Worm (Caenorhabditis elegans): ENCODE measurements around the gene twk-28.

The twk-28 gene

DNA sequence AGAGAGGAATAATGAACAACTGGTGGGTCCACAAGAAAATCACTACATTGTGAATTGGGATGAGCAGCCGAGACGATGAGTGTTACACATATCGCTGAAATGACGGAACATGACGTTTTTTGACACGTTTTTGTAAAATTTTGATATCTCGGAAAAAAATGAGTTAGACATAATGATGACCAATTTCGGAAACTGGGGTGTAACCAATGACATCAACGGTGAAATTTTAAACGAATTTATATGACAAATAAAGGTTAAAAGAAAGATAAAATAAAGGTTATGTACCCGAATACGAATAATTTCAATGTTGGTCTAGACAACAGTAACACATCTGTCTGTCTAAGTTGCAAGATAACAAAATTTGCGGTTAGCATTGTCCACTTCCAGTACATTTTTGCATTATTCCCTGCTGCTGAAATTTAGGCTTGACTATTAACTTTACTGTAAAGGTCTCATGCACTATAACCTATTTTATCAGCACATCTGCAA is at the start of gene twk-28, which contains the start of gene ets-9:
Gene twk-28, minus strand, starts transcription at position 51 of the 489 bp plus-strand sequence.
Gene ets-9, plus strand, starts transcription at position 410 of the 489 bp plus-strand sequence.
- TF ChIP-seq tbx-37 (GFP tag; conservative IDR thresholded peaks at IDR 0.05) (no peak), flt-1 (GFP tag; IDR thresholded peaks at IDR 0.05) (no peak), tbx-11 (GFP tag; IDR thresholded peaks at IDR 0.05) (no peak), ets-7 (tag; optimal IDR thresholded peaks at IDR 0.05) (no peak), tra-4 (tag; optimal IDR thresholded peaks at IDR 0.05) (no peak), pes-1 (GFP tag; IDR thresholded peaks at IDR 0.05) (no peak), aly-1 (tag; optimal IDR thresholded peaks at IDR 0.05) (no peak), hmbx-1 (tag; optimal IDR thresholded peaks at IDR 0.05) (no peak), ceh-13 (GFP tag; optimal IDR thresholded peaks at IDR 0.05) (no peak)

DNA sequence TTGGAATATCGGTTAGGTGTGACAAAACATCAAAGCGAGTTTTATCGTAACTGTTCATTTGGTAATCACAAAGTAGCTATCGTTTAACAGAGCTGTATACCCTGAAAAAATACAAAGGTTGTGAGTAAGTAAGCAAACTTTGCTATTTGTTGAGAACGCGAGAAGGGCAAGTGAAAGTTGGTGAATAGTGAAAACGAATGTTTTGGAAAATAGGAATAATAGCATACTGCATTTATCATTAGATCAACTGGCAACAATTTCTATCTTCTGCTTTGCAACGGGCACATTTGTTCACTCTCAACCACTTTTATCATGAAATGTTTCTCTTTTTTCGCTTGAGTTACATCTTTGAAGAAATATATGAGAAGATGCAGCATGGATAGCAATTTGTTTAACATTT is 49.7 kb upstream of the twk-28 start, which contains the start of gene C24A8.5:
Gene C24A8.5, minus strand, starts transcription at position 101 of the 400 bp plus-strand sequence.
- TF ChIP-seq ceh-36 (tag; optimal IDR thresholded peaks at IDR 0.05) (no peak), pes-1 (GFP tag; IDR thresholded peaks at IDR 0.05) (no peak), B0310.2 (tag; optimal IDR thresholded peaks at IDR 0.05) (no peak), ceh-13 (GFP tag; optimal IDR thresholded peaks at IDR 0.05) (no peak), hmbx-1 (tag; optimal IDR thresholded peaks at IDR 0.05) (no peak), aly-1 (tag; optimal IDR thresholded peaks at IDR 0.05) (no peak), sea-1 (GFP tag; conservative IDR thresholded peaks at IDR 0.05) (no peak), tbx-37 (GFP tag; conservative IDR thresholded peaks at IDR 0.05) (no peak), hmg-4 (GFP tag; optimal IDR thresholded peaks at IDR 0.05) (no peak)

DNA sequence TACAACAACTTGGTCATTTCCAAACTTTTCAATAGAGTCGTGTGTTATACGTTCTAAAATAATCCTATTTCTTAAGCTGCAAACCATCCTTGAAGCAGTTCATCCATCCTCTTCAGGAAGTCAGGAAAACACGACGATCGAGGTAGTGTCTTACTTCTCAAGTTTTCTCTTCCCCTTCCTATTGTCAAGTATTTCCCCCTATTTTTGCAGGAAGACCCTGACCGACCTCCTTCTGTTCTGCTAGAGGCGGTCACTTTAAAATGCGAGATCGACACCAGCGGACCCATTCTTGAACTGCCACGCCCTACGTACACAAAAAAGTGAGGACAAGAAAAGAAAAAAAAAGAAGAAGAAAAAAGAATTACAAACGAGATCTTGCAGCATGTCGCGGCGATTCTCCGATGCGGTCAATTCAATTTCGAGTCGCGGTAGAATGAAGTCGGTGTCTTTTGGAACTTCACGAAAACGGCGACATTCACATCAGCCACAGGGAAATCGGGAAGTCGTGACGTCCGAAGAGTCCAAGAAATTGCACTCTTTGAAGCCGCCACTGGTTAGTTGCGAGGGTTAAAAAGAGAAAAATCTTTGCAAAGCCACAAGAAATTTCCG is 43.8 kb upstream of the twk-28 start:
- no peak for TF ChIP-seq hmg-4 (GFP tag; optimal IDR thresholded peaks at IDR 0.05)
- TF ChIP-seq tra-4 (tag; optimal IDR thresholded peaks at IDR 0.05): no peak
- TF ChIP-seq aly-1 (tag; optimal IDR thresholded peaks at IDR 0.05): no peak
- TF ChIP-seq ceh-36 (tag; optimal IDR thresholded peaks at IDR 0.05): no peak
- TF ChIP-seq hnd-1 (tag; optimal IDR thresholded peaks at IDR 0.05): no peak
- no peak for TF ChIP-seq tbx-11 (GFP tag; IDR thresholded peaks at IDR 0.05)
- no peak for TF ChIP-seq tbx-37 (GFP tag; conservative IDR thresholded peaks at IDR 0.05)
- no peak for TF ChIP-seq hmbx-1 (tag; optimal IDR thresholded peaks at IDR 0.05)
- no peak for TF ChIP-seq ama-1 (optimal IDR thresholded peaks at IDR 0.05)
- no peak for TF ChIP-seq ets-7 (tag; optimal IDR thresholded peaks at IDR 0.05)
- no peak for TF ChIP-seq sea-1 (GFP tag; conservative IDR thresholded peaks at IDR 0.05)
- no peak for TF ChIP-seq B0310.2 (tag; optimal IDR thresholded peaks at IDR 0.05)
- TF ChIP-seq ceh-13 (GFP tag; optimal IDR thresholded peaks at IDR 0.05): no peak
- no peak for TF ChIP-seq flt-1 (GFP tag; IDR thresholded peaks at IDR 0.05)

DNA sequence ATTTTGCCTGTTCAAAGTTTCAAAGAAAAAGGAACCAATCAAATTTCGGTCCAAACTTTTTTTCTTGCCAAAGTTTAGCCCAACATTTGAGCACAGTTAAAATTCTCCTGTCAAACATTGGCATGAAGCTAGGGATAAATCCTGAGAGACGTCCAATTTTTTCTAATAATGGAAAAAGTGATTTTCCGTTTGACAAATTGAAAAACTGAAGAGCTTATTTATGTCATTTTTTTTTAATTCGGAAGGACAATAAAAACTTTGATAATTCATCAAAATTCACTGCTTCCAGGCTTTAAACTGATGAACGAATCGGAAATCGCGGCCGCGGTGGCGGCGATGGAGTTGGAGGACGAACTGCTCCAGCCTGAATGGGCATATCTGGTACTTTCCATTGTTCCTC is 41.4 kb upstream of the twk-28 start, which contains the start of gene dop-6:
Gene dop-6, plus strand, starts transcription at position 301 of the 400 bp plus-strand sequence.
- TF ChIP-seq aly-1 (tag; optimal IDR thresholded peaks at IDR 0.05) (no peak), ceh-36 (tag; optimal IDR thresholded peaks at IDR 0.05) (no peak), B0310.2 (tag; optimal IDR thresholded peaks at IDR 0.05) (no peak), sea-1 (GFP tag; conservative IDR thresholded peaks at IDR 0.05) (no peak), hnd-1 (tag; optimal IDR thresholded peaks at IDR 0.05) (no peak), tra-4 (tag; optimal IDR thresholded peaks at IDR 0.05) (no peak)

DNA sequence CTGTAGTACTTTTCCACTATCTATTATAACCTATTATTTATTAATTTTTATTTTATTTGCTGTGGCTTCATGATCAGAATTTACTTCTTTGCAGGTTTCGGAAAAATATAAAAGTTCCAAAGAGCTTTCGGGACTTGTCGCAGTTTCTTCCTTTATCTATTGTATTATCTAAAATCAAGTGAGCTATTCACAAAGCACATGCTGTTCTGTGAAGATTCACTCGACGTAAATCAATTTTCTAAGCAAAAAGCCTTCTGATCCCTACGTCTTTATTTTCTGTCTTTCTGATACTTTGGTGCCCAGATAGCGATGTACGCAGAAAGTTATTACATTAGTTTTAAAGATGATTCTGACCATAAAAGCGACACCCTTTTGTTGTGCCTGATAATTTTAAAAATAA is 38.0 kb upstream of the twk-28 start:
- TF ChIP-seq aly-1 (tag; optimal IDR thresholded peaks at IDR 0.05): no peak
- TF ChIP-seq scrt-1 (GFP tag; IDR thresholded peaks at IDR 0.05): no peak
- no peak for TF ChIP-seq hnd-1 (tag; optimal IDR thresholded peaks at IDR 0.05)
- no peak for TF ChIP-seq tbx-11 (GFP tag; IDR thresholded peaks at IDR 0.05)
- TF ChIP-seq ama-1 (optimal IDR thresholded peaks at IDR 0.05): no peak
- no peak for TF ChIP-seq flt-1 (GFP tag; IDR thresholded peaks at IDR 0.05)

DNA sequence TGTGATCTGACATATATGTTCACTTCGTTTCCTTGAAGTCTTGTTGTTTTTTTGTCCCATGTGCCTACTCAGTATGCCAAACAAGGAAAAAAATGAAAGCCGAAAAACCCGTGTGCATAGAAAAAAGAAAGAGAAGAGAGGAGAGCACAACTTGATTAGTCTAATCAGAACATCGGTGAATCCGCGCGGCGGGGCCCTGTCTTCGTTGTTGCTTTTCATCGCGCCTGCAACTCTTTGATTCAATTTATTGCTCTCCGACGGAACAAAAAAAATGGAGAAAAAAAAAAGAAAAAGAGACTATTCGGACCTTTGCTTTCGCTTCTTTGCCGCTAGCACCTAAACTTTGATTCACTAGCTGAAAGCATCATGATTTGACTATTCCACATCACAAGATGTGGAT is 35.8 kb upstream of the twk-28 start:
- TF ChIP-seq hmbx-1 (tag; optimal IDR thresholded peaks at IDR 0.05): no peak
- no peak for TF ChIP-seq hnd-1 (tag; optimal IDR thresholded peaks at IDR 0.05)
- no peak for TF ChIP-seq hmg-4 (GFP tag; optimal IDR thresholded peaks at IDR 0.05)
- TF ChIP-seq tbx-11 (GFP tag; IDR thresholded peaks at IDR 0.05): no peak
- no peak for TF ChIP-seq scrt-1 (GFP tag; IDR thresholded peaks at IDR 0.05)
- TF ChIP-seq ceh-36 (tag; optimal IDR thresholded peaks at IDR 0.05): no peak
- TF ChIP-seq sea-1 (GFP tag; conservative IDR thresholded peaks at IDR 0.05): no peak
- TF ChIP-seq tbx-37 (GFP tag; conservative IDR thresholded peaks at IDR 0.05): no peak
- no peak for TF ChIP-seq B0310.2 (tag; optimal IDR thresholded peaks at IDR 0.05)
- TF ChIP-seq aly-1 (tag; optimal IDR thresholded peaks at IDR 0.05): no peak
- TF ChIP-seq ceh-13 (GFP tag; optimal IDR thresholded peaks at IDR 0.05): no peak
- TF ChIP-seq ets-7 (tag; optimal IDR thresholded peaks at IDR 0.05): no peak

DNA sequence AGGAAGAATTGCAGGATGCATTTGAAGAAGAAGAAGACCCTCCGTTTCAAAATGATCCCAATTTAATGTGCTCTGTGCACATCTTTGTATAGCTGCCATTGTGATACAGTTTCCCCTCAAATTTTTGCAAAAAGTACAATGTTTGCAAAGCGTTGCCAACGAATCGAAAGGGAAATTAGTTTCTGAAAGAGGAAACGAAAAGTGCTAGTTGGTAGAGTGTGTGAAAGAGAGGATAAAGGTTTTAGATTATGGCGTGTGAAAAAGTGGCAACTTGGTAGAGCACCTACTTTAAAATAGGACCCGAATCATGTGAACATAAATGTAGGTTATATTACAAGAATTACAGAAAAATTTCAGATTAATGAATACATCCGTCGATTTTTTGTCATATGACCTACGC is 32.5 kb upstream of the twk-28 start, which contains the start of gene C52B9.8:
Gene C52B9.8, minus strand, starts transcription at position 101 of the 400 bp plus-strand sequence.
- TF ChIP-seq B0310.2 (tag; optimal IDR thresholded peaks at IDR 0.05) (no peak), flt-1 (GFP tag; IDR thresholded peaks at IDR 0.05) (no peak), pes-1 (GFP tag; IDR thresholded peaks at IDR 0.05) (no peak), tbx-11 (GFP tag; IDR thresholded peaks at IDR 0.05) (no peak), hmg-4 (GFP tag; optimal IDR thresholded peaks at IDR 0.05) (no peak)

DNA sequence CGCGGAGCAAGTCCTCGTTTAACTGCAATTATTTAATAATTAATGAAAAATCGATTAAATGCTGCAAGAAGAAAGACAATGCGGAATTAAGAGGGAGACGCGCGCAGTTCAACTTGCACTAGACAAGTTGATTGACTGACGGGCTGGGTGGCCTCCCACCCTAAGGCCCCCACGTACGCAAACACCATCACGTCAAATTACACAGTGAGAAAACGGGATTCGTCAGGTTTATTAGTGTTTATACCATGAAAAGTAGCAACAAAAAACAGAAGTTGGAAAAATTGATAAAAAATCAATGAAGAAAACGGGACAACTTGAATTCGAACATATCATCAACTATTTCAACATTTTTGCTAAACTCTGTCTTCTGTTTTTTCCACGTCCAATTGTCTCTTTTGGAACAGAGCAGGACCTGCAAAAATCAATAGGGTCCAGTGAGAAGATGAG is 28.4 kb upstream of the twk-28 start:
- TF ChIP-seq tbx-37 (GFP tag; conservative IDR thresholded peaks at IDR 0.05) (peak; percentile 36; the same call in 1 of the 2 replicates), hmg-4 (GFP tag; optimal IDR thresholded peaks at IDR 0.05) (no peak), ceh-36 (tag; optimal IDR thresholded peaks at IDR 0.05) (peak; percentile 12)
